Worm (Caenorhabditis elegans): ENCODE data around the gene nhr-129.

DNA sequence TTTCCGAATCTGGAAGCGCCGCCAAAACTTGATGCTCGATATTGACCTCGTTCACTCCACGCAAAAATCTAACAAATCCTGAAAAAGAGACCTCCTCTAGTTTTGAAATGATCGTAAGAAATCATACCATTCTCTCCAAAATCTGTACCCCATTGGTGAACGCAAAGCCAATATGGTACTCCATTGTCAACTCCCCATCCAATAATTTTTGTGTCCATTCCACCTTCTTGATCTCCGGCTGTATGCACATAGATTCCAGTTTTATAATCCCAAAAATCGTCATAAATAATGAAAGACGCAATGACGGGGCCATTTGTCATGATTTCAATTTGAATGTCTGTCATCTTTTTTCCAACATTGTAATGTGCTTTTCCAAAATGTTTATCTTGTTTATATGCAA lies 25.4 kb upstream of the nhr-129 start:
- TF ChIP-seq nhr-23 (tag; optimal IDR thresholded peaks at IDR 0.05): no peak
- TF ChIP-seq nhr-76 (tag; optimal IDR thresholded peaks at IDR 0.05): no peak
- no peak for TF ChIP-seq ceh-16 (tag; optimal IDR thresholded peaks at IDR 0.05)
- TF ChIP-seq nhr-12 (tag; optimal IDR thresholded peaks at IDR 0.05): no peak

Measured in whole organism, L3 larva.